Fruit fly (Drosophila melanogaster) whole organism, pupa: Measurements from ENCODE around the gene CG31710.

Experiments used
- CG10348 ChIP-seq: fragments of 200-800 bp; sonication (Bioruptor generic); IDR thresholded peaks from 2 replicates; pipeline ENCODE4 v1.3.6; 2022; ENCODE audit warnings: missing biosample characterization, missing genetic modification characterization
- CG12605 ChIP-seq: fragments of 200-800 bp; sonication (Bioruptor generic); IDR thresholded peaks from 2 replicates; pipeline ENCODE4 v1.3.6; 2022; ENCODE audit warnings: missing biosample characterization, missing genetic modification characterization
- CG13204 ChIP-seq: fragments of 200-800 bp; sonication (Bioruptor generic); optimal IDR thresholded peaks from 2 replicates; lab custom pipeline; 2018; ENCODE audit warnings: missing biosample characterization, mild to moderate bottlenecking, missing genetic modification characterization, moderate library complexity
- CG14655 ChIP-seq: fragments of 200-800 bp; sonication (Bioruptor generic); optimal IDR thresholded peaks from 3 replicates; lab custom pipeline; 2017; ENCODE audit warnings: mild to moderate bottlenecking, missing biosample characterization, missing genetic modification reagents, missing genetic modification characterization
- CG15710 ChIP-seq: fragments of 200-800 bp; sonication (Bioruptor generic); optimal IDR thresholded peaks from 2 replicates; lab custom pipeline; 2018; ENCODE audit warnings: missing biosample characterization, mild to moderate bottlenecking, missing genetic modification characterization, moderate library complexity
- CG17806 ChIP-seq: fragments of 200-800 bp; sonication (Bioruptor generic); optimal IDR thresholded peaks from 2 replicates; lab custom pipeline; 2018; ENCODE audit warnings: missing biosample characterization, mild to moderate bottlenecking, missing genetic modification characterization, moderate library complexity
- CG32121 ChIP-seq: fragments of 200-800 bp; sonication (Bioruptor generic); IDR thresholded peaks from 2 replicates; pipeline ENCODE4 v1.3.6; 2022; ENCODE audit warnings: missing biosample characterization, missing genetic modification characterization
- CG34367 ChIP-seq: fragments of 200-800 bp; sonication (Bioruptor generic); optimal IDR thresholded peaks from 2 replicates; lab custom pipeline; 2018; ENCODE audit warnings: missing biosample characterization, mild to moderate bottlenecking, missing genetic modification characterization
- CG4496 ChIP-seq: fragments of 200-800 bp; sonication (Bioruptor generic); IDR thresholded peaks from 3 replicates; pipeline ENCODE4 v1.3.6; 2022; ENCODE audit warnings: missing biosample characterization, missing genetic modification characterization
- CG8159 ChIP-seq: fragments of 200-800 bp; sonication (Bioruptor generic); optimal IDR thresholded peaks from 3 replicates; lab custom pipeline; 2018; ENCODE audit warnings: missing biosample characterization, mild to moderate bottlenecking, missing genetic modification characterization, moderate library complexity
- CG8301 ChIP-seq: fragments of 200-800 bp; sonication (Bioruptor generic); optimal IDR thresholded peaks from 2 replicates; lab custom pipeline; 2018; ENCODE audit warnings: missing biosample characterization, mild to moderate bottlenecking, missing genetic modification characterization
- CG9948 ChIP-seq: fragments of 200-800 bp; sonication (Bioruptor generic); optimal IDR thresholded peaks from 2 replicates; lab custom pipeline; 2018; ENCODE audit warnings: missing biosample characterization, mild to moderate bottlenecking, missing genetic modification characterization, moderate library complexity
- D1 ChIP-seq: fragments of 200-800 bp; sonication (Bioruptor generic); optimal IDR thresholded peaks from 2 replicates; lab custom pipeline; 2018; ENCODE audit warnings: missing biosample characterization, mild to moderate bottlenecking, missing genetic modification characterization, moderate library complexity
- EcR ChIP-seq: fragments of 200-800 bp; sonication (Bioruptor generic); optimal IDR thresholded peaks from 3 replicates; lab custom pipeline; 2019; ENCODE audit warnings: missing biosample characterization, missing genetic modification characterization, mild to moderate bottlenecking, moderate library complexity, missing genetic modification reagents
- Ets98B ChIP-seq: fragments of 200-800 bp; sonication (Bioruptor generic); IDR thresholded peaks from 2 replicates; pipeline ENCODE4 v1.3.6; 2022; ENCODE audit warnings: missing biosample characterization, missing genetic modification characterization
- Pif1A ChIP-seq: fragments of 200-800 bp; sonication (Bioruptor generic); optimal IDR thresholded peaks from 3 replicates; lab custom pipeline; 2016; ENCODE audit warnings: missing biosample characterization, missing genetic modification characterization
- Pif1B ChIP-seq: fragments of 200-800 bp; sonication (Bioruptor generic); optimal IDR thresholded peaks from 3 replicates; lab custom pipeline; 2016; ENCODE audit warnings: missing biosample characterization, missing genetic modification characterization
- Snoo ChIP-seq: fragments of 200-800 bp; sonication (Bioruptor generic); optimal IDR thresholded peaks from 3 replicates; lab custom pipeline; 2017; ENCODE audit warnings: missing biosample characterization, mild to moderate bottlenecking, missing genetic modification characterization, inconsistent platforms
- fd96Ca ChIP-seq: fragments of 200-800 bp; sonication (Bioruptor generic); IDR thresholded peaks from 3 replicates; pipeline ENCODE4 v1.3.6; 2022; ENCODE audit warnings: missing biosample characterization, missing genetic modification characterization
- gl ChIP-seq: fragments of 200-800 bp; sonication (Bioruptor generic); optimal IDR thresholded peaks from 2 replicates; lab custom pipeline; 2018; ENCODE audit warnings: missing biosample characterization, mild to moderate bottlenecking, missing genetic modification characterization
- rn ChIP-seq: fragments of 200-800 bp; sonication (Bioruptor generic); IDR thresholded peaks from 2 replicates; pipeline ENCODE4 v1.3.6; 2022; ENCODE audit warnings: missing biosample characterization, missing genetic modification characterization

Gene CG31710

dm6 chr2L:9705291-9705690, 463 bp downstream of the CG31710 start:
- TF ChIP-seq CG4496 (GFP tag; lab: Robert Waterston, UW), result no peak
- TF ChIP-seq CG17806, result no peak
- no peak for TF ChIP-seq D1 (tag; lab: Kevin White, UChicago)
- TF ChIP-seq CG32121 (GFP tag; lab: Robert Waterston, UW), result no peak
- no peak for TF ChIP-seq Ets98B (GFP tag; lab: Robert Waterston, UW)
- TF ChIP-seq CG10348, result no peak
- TF ChIP-seq fd96Ca (GFP tag; lab: Robert Waterston, UW), result no peak
- no peak for TF ChIP-seq Pif1A (GFP tag; lab: Kevin White, UChicago)
- TF ChIP-seq CG8159 (tag; lab: Kevin White, UChicago), result no peak
- no peak for TF ChIP-seq rn
- no peak for TF ChIP-seq gl (tag; lab: Kevin White, UChicago)
- TF ChIP-seq CG15710, result no peak
- no peak for TF ChIP-seq CG14655 (GFP tag; lab: Kevin White, UChicago)
- no peak for TF ChIP-seq Snoo (tag; lab: Kevin White, UChicago)
- no peak for TF ChIP-seq EcR (GFP tag; lab: Kevin White, UChicago)
- no peak for TF ChIP-seq CG34367 (tag; lab: Kevin White, UChicago)
- TF ChIP-seq, all 21 proteins: peak for 0

- TF ChIP-seq CG12605, result no peak
- no peak for TF ChIP-seq fd96Ca (GFP tag; lab: Robert Waterston, UW)
- TF ChIP-seq Ets98B (GFP tag; lab: Robert Waterston, UW), result peak; percentile 4; the same call in 1 of the 2 replicates
Observed at dm6 chr2L:9704343-9704742, 1.4 kb downstream of the CG31710 start.

dm6 chr2L:9703000-9703399, 2.8 kb downstream of the CG31710 start:
- no peak for TF ChIP-seq rn
- TF ChIP-seq CG15710, result no peak
- no peak for TF ChIP-seq CG12605
- no peak for TF ChIP-seq CG8301 (tag; lab: Kevin White, UChicago)
- TF ChIP-seq Pif1B (GFP tag; lab: Kevin White, UChicago), result no peak
- no peak for TF ChIP-seq gl (tag; lab: Kevin White, UChicago)
- TF ChIP-seq CG4496 (GFP tag; lab: Robert Waterston, UW), result no peak
- no peak for TF ChIP-seq Pif1A (GFP tag; lab: Kevin White, UChicago)
- TF ChIP-seq CG8159 (tag; lab: Kevin White, UChicago), result no peak
- no peak for TF ChIP-seq CG10348

dm6 chr2L:9700454-9700853, 5.3 kb downstream of the CG31710 start, which contains the start of gene pelo:
pelo (plus strand) TSS chr2L:9700810.
- TF ChIP-seq Pif1B (GFP tag; lab: Kevin White, UChicago) (no peak), CG34367 (tag; lab: Kevin White, UChicago) (peak; percentile 39), rn (no peak), CG14655 (GFP tag; lab: Kevin White, UChicago) (no peak), CG8301 (tag; lab: Kevin White, UChicago) (peak; percentile 19), Ets98B (GFP tag; lab: Robert Waterston, UW) (no peak), Snoo (tag; lab: Kevin White, UChicago) (peak; percentile 47), CG17806 (peak; percentile 21), CG4496 (GFP tag; lab: Robert Waterston, UW) (peak; percentile 47; the same call in 1 of the 3 replicates), fd96Ca (GFP tag; lab: Robert Waterston, UW) (no peak), CG15710 (peak; percentile 42), D1 (tag; lab: Kevin White, UChicago) (no peak), CG8159 (tag; lab: Kevin White, UChicago) (peak; percentile 43), Pif1A (GFP tag; lab: Kevin White, UChicago) (no peak), CG9948 (tag; lab: Kevin White, UChicago) (peak; percentile 23), CG32121 (GFP tag; lab: Robert Waterston, UW) (0 out of 2 replicates have a peak, but pooled peaks have one; percentile 26), EcR (GFP tag; lab: Kevin White, UChicago) (peak; percentile 41), CG13204 (GFP tag; lab: Kevin White, UChicago) (no peak), CG10348 (no peak), gl (tag; lab: Kevin White, UChicago) (no peak), CG12605 (no peak)

- TF ChIP-seq CG34367 (tag; lab: Kevin White, UChicago), result no peak
- no peak for TF ChIP-seq Snoo (tag; lab: Kevin White, UChicago)
- TF ChIP-seq CG32121 (GFP tag; lab: Robert Waterston, UW), result no peak
- no peak for TF ChIP-seq CG15710
- TF ChIP-seq rn, result no peak
- no peak for TF ChIP-seq CG14655 (GFP tag; lab: Kevin White, UChicago)
- TF ChIP-seq Pif1B (GFP tag; lab: Kevin White, UChicago), result no peak
- TF ChIP-seq CG4496 (GFP tag; lab: Robert Waterston, UW), result peak; percentile 12; the same call in 1 of the 3 replicates
- TF ChIP-seq D1 (tag; lab: Kevin White, UChicago), result no peak
Observed at dm6 chr2L:9699615-9700014, 6.1 kb downstream of the CG31710 start, which contains the start of gene hoip. hoip (plus strand) TSS chr2L:9699791.

- TF ChIP-seq Pif1A (GFP tag; lab: Kevin White, UChicago), result no peak
- peak; percentile 7 for TF ChIP-seq Snoo (tag; lab: Kevin White, UChicago)
- peak; percentile 62; the same call in 2 of the 3 replicates for TF ChIP-seq fd96Ca (GFP tag; lab: Robert Waterston, UW)
- TF ChIP-seq D1 (tag; lab: Kevin White, UChicago), result no peak
- no peak for TF ChIP-seq CG34367 (tag; lab: Kevin White, UChicago)
- TF ChIP-seq Ets98B (GFP tag; lab: Robert Waterston, UW), result peak; percentile 22
- TF ChIP-seq CG9948 (tag; lab: Kevin White, UChicago), result no peak
- no peak for TF ChIP-seq Pif1B (GFP tag; lab: Kevin White, UChicago)
- peak; percentile 62; the same call in 1 of the 2 replicates for TF ChIP-seq CG12605
- no peak for TF ChIP-seq CG14655 (GFP tag; lab: Kevin White, UChicago)
- no peak for TF ChIP-seq EcR (GFP tag; lab: Kevin White, UChicago)
- no peak for TF ChIP-seq CG10348
- TF ChIP-seq gl (tag; lab: Kevin White, UChicago), result no peak
- peak; percentile 60 for TF ChIP-seq CG4496 (GFP tag; lab: Robert Waterston, UW)
- TF ChIP-seq rn, result no peak
- TF ChIP-seq CG17806, result peak; percentile 1
- peak; percentile 38; the same call in 1 of the 2 replicates for TF ChIP-seq CG32121 (GFP tag; lab: Robert Waterston, UW)
- no peak for TF ChIP-seq CG8301 (tag; lab: Kevin White, UChicago)
- TF ChIP-seq CG13204 (GFP tag; lab: Kevin White, UChicago), result peak; percentile 21
- TF ChIP-seq CG8159 (tag; lab: Kevin White, UChicago), result no peak
- no peak for TF ChIP-seq CG15710
Observed at dm6 chr2L:9698923-9699493, 6.7 kb downstream of the CG31710 start, which contains the start of gene Pka-C1. Pka-C1 (minus strand) TSS chr2L:9699297.
